Worm (Caenorhabditis elegans) whole organism, late embryonic: ENCODE measurements around the gene C34H4.1.

ENCODE experiments used
- ceh-19 ChIP-seq: fragments of 200-800 bp; sonication (Bioruptor generic); optimal IDR thresholded peaks from 2 replicates; lab custom pipeline; 2018; ENCODE audit warnings: mild to moderate bottlenecking, missing genetic modification characterization, missing compliant biosample characterization
- elt-4 ChIP-seq: sonication (generic microtip); optimal IDR thresholded peaks from 2 replicates; lab custom pipeline; 2016; ENCODE audit warnings: missing genetic modification characterization, missing compliant biosample characterization
- fax-1 ChIP-seq: sonication (generic microtip); optimal IDR thresholded peaks from 2 replicates; lab custom pipeline; 2016; ENCODE audit warnings: missing genotype, missing genetic modification characterization, missing compliant biosample characterization
- hlh-30 ChIP-seq: sonication (generic microtip); optimal IDR thresholded peaks from 2 replicates; lab custom pipeline; 2017; ENCODE audit warnings: antibody characterized with exemption, missing genetic modification characterization, missing compliant biosample characterization; ENCODE audit not compliant: insufficient read depth
- lin-11 ChIP-seq: fragments of 200-800 bp; sonication (Bioruptor generic); optimal IDR thresholded peaks from 2 replicates; lab custom pipeline; 2018; ENCODE audit warnings: mild to moderate bottlenecking, missing genetic modification characterization, missing compliant biosample characterization
- nfya-1 ChIP-seq: sonication (generic microtip); optimal IDR thresholded peaks from 2 replicates; lab custom pipeline; 2017; ENCODE audit warnings: missing genetic modification characterization, mild to moderate bottlenecking, missing compliant biosample characterization, antibody characterized with exemption, moderate library complexity
- pax-1 ChIP-seq: fragments of 150-350 bp; optimal IDR thresholded peaks from 2 replicates; lab custom pipeline; 2014; ENCODE audit warnings: missing biosample characterization, missing genetic modification characterization
- pha-4 ChIP-seq: fragments of 150-350 bp; optimal IDR thresholded peaks from 2 replicates; lab custom pipeline; 2018; ENCODE audit warnings: missing biosample characterization, missing genetic modification reagents, missing genetic modification characterization
- pqm-1 ChIP-seq: sonication (generic microtip); optimal IDR thresholded peaks from 2 replicates; lab custom pipeline; 2016; ENCODE audit warnings: missing genetic modification characterization, missing compliant biosample characterization
- sdc-2 ChIP-seq: sonication (generic microtip); optimal IDR thresholded peaks from 2 replicates; lab custom pipeline; 2016; ENCODE audit warnings: missing genotype, missing genetic modification characterization, missing compliant biosample characterization

DNA sequence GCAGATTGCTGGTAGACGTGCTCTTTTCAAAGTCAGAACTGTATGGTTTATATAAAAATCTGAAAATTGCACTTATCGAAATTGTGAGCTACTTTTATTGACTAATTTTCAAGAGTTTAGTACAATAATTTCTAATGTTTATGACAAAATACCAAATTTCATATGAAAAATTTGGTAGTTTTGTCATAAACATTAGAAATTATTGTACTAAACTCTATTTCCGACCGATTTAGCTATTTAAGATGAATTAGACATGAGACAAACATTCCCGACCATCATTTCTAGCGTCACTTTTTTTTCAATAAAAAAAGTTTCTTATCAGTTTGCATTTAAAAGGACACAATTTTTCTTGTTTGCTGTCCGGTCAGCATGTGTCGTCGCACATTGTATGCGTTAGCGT lies 4.8 kb upstream of the C34H4.1 start, which contains the start of gene tag-244:
- no peak for TF ChIP-seq nfya-1 (tag; lab: Kevin White, UChicago)
- TF ChIP-seq ceh-19 (GFP tag; lab: Kevin White, UChicago): no peak
- no peak for TF ChIP-seq fax-1 (tag; lab: Kevin White, UChicago)
- no peak for TF ChIP-seq elt-4 (tag; lab: Kevin White, UChicago)
- no peak for TF ChIP-seq pqm-1 (tag; lab: Kevin White, UChicago)
- TF ChIP-seq hlh-30 (tag; lab: Kevin White, UChicago): no peak
- TF ChIP-seq pax-1 (tag; lab: Kevin White, UChicago): no peak
- no peak for TF ChIP-seq lin-11 (tag; lab: Kevin White, UChicago)
- TF ChIP-seq pha-4 (tag; lab: Kevin White, UChicago): no peak
- TF ChIP-seq sdc-2 (tag; lab: Kevin White, UChicago): no peak
